Fruit fly (Drosophila melanogaster) whole organism, pupa: ENCODE measurements around the gene CG8420.

ENCODE experiments used
- CG13204 ChIP-seq: fragments of 200-800 bp; sonication (Bioruptor generic); optimal IDR thresholded peaks from 2 replicates; lab custom pipeline; 2018; ENCODE audit warnings: missing biosample characterization, mild to moderate bottlenecking, missing genetic modification characterization, moderate library complexity
- CG15710 ChIP-seq: fragments of 200-800 bp; sonication (Bioruptor generic); optimal IDR thresholded peaks from 2 replicates; lab custom pipeline; 2018; ENCODE audit warnings: missing biosample characterization, mild to moderate bottlenecking, missing genetic modification characterization, moderate library complexity
- CG17806 ChIP-seq: fragments of 200-800 bp; sonication (Bioruptor generic); optimal IDR thresholded peaks from 2 replicates; lab custom pipeline; 2018; ENCODE audit warnings: missing biosample characterization, mild to moderate bottlenecking, missing genetic modification characterization, moderate library complexity
- CG32121 ChIP-seq: fragments of 200-800 bp; sonication (Bioruptor generic); IDR thresholded peaks from 2 replicates; pipeline ENCODE4 v1.3.6; 2022; ENCODE audit warnings: missing biosample characterization, missing genetic modification characterization
- CG8159 ChIP-seq: fragments of 200-800 bp; sonication (Bioruptor generic); optimal IDR thresholded peaks from 3 replicates; lab custom pipeline; 2018; ENCODE audit warnings: missing biosample characterization, mild to moderate bottlenecking, missing genetic modification characterization, moderate library complexity
- EcR ChIP-seq: fragments of 200-800 bp; sonication (Bioruptor generic); optimal IDR thresholded peaks from 3 replicates; lab custom pipeline; 2019; ENCODE audit warnings: missing biosample characterization, missing genetic modification characterization, mild to moderate bottlenecking, moderate library complexity, missing genetic modification reagents
- Ets98B ChIP-seq: fragments of 200-800 bp; sonication (Bioruptor generic); IDR thresholded peaks from 2 replicates; pipeline ENCODE4 v1.3.6; 2022; ENCODE audit warnings: missing biosample characterization, missing genetic modification characterization
- Pif1B ChIP-seq: fragments of 200-800 bp; sonication (Bioruptor generic); optimal IDR thresholded peaks from 3 replicates; lab custom pipeline; 2016; ENCODE audit warnings: missing biosample characterization, missing genetic modification characterization
- Snoo ChIP-seq: fragments of 200-800 bp; sonication (Bioruptor generic); optimal IDR thresholded peaks from 3 replicates; lab custom pipeline; 2017; ENCODE audit warnings: missing biosample characterization, mild to moderate bottlenecking, missing genetic modification characterization, inconsistent platforms
- fd96Ca ChIP-seq: fragments of 200-800 bp; sonication (Bioruptor generic); IDR thresholded peaks from 3 replicates; pipeline ENCODE4 v1.3.6; 2022; ENCODE audit warnings: missing biosample characterization, missing genetic modification characterization
- gl ChIP-seq: fragments of 200-800 bp; sonication (Bioruptor generic); optimal IDR thresholded peaks from 2 replicates; lab custom pipeline; 2018; ENCODE audit warnings: missing biosample characterization, mild to moderate bottlenecking, missing genetic modification characterization
- rn ChIP-seq: fragments of 200-800 bp; sonication (Bioruptor generic); IDR thresholded peaks from 2 replicates; pipeline ENCODE4 v1.3.6; 2022; ENCODE audit warnings: missing biosample characterization, missing genetic modification characterization

DNA sequence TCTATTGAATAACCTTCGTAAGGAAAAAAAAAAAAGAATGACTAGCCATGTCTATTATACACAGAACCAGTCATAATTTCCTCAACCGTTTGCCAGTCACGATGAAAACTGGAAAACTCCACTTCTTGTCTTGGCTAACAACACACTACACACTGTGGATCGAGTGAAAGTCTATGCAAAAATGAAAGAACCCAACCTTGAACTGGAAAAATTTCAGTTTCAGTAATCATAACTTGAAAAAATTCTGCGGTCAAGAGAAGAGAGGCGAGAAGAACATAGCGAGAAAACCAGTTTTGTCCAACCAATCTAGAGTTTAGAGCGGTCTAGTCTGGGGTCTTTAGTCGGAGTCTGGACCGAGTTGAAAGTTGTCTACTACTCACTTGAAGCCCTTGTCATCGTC lies 28.8 kb upstream of the CG8420 start:
- TF ChIP-seq gl (tag; lab: Kevin White, UChicago) (no peak), CG8159 (tag; lab: Kevin White, UChicago) (no peak), Pif1B (GFP tag; lab: Kevin White, UChicago) (no peak), rn (GFP tag; lab: Robert Waterston, UW) (no peak), fd96Ca (GFP tag; lab: Robert Waterston, UW) (no peak), CG17806 (no peak), CG15710 (tag; lab: Kevin White, UChicago) (no peak), CG13204 (GFP tag; lab: Kevin White, UChicago) (no peak), EcR (GFP tag; lab: Kevin White, UChicago) (peak; percentile 47), Ets98B (GFP tag; lab: Robert Waterston, UW) (no peak), Snoo (no peak), CG32121 (no peak)
